Fruit fly (Drosophila melanogaster) whole organism, larva: Measurements from ENCODE around the gene CG6788.
"Not testable (repeated sequence)": the region's sequence is repeated elsewhere in the genome, so short reads cannot be mapped to it uniquely, and the experiment has no call there.

ENCODE experiments used
- noc ChIP-seq: fragments of 200-800 bp; sonication (Bioruptor generic); optimal IDR thresholded peaks from 3 replicates; lab custom pipeline; 2019; ENCODE audit warnings: missing biosample characterization, mild to moderate bottlenecking, missing genetic modification characterization, moderate library complexity

The CG6788 gene

DNA sequence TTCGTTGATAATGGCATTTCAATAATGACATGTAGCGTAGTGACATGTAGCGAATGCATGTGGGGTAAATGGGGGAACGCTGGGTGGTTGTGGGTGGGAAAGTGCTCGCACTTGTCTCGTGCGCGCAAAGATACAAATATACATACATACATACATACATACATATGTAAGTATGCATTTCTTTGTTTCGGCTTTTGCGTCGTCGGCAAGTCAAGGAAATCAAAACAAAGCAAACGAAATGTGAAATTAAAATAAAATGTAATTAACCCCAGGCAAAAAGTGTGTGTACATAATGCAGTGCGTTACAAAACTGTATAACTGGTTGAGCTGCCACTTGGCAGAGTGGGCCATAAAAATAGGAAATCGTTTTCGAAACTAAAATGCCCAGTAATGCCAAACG, 12.3 kb upstream of the CG6788 start:
- no peak for TF ChIP-seq noc (tag; lab: Kevin White, UChicago)

DNA sequence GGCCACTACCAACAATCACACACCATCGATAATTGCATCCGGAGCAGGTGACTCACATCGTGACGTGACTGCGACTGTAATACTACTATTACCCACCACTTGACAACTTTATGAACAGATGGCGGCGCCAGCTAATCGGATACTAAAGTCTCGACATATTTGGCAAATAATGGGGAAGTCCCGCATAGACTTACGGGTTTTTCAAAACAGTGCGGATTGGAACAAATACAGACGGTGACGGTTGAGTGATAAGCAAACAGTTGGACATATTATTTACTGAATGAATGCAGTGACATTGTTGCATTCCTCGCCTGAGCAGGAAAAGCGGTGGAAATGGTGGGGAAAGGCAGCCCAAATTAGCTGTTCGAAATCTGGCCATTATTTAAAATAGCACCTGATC, 11.5 kb upstream of the CG6788 start:
- TF ChIP-seq noc (tag; lab: Kevin White, UChicago): no peak

DNA sequence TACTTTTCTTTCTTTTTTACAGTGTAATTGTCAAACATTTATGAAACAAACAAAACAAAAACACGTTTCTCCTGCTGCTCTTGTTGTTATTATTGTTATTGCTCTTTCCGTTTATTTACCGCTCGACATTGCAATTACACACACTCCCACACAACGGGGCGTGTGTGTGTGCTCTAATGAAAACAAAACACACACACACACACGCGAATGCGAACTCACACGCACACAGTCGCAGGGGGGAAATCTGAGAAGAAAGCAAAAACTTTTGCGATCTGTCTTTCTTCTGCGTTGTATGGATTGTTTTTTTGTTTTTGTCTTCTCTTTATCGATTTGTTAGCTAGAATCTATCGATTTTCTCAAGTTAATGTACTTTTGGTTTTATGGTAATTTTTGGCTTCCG, 10.0 kb upstream of the CG6788 start:
- no peak for TF ChIP-seq noc (tag; lab: Kevin White, UChicago)

DNA sequence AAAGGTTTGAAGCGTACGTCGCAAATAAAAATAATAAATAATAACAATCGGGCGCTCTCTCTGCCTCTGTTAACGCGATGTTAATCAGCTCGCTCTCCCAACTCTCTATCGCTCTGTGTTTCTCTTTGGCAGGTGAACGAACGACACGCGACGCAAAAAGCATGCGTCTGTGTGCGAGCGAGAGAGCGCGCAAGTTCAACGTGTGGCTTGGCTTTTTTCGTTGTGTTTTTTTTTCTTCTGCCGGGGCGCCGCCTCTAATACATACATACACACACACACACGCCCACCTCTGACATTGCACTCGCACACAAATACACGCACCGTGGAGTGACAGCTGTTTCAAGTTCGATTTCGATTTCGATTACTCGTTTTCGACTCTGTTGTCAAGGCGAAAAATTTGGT, 9.3 kb upstream of the CG6788 start:
- no peak for TF ChIP-seq noc (tag; lab: Kevin White, UChicago)

dm6 chrX:17879211-17879897, 8.6 kb upstream of the CG6788 start:
- no peak for TF ChIP-seq noc (tag; lab: Kevin White, UChicago)

- peak; percentile 99 for TF ChIP-seq noc (tag; lab: Kevin White, UChicago)
Observed at dm6 chrX:17880269-17880889, 7.6 kb upstream of the CG6788 start.

DNA sequence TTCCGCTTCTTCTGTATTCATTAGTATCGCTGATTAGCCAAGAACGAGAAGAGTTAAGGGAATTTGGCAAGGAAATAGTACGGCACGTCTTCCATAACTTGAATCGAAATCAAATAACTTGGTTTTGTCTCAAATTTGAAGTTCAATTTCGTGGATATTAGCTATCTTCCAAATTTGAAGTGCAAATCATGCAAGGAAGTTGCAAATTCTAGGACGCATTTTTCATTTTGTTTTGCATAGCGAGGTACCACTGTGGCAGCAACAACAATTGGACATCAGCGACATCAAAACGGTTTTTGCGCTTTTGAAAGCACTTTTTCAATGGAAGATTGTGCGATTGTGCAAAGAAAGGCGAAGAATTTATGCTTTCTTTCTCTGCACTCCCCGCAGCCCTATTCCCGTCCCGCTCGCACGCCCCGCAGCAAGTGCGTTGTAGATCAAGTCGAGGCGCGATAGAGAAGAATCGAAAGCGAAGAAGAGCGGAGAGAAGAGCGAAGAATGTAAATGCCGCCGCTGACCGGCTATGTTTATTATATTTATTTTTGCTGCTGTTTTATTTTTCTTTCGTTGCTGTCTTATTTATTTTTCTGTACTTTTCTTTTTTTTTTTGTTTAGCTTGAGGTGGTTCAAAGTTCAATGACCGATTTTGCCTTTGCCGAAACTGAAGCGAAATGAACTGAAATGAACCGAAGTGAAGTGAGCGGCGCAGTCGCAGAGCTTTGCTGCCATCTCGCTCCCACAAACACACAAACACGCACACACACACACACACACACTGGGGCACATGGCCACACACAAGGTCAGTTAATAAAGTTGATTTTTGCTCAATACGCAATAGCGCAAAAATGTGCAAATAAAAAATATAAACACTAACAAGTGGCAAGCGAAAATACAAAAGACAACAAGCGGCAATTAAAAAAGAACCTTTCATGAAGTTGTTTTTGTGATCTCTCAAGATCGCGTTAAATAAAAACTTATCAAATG, 6.5 kb upstream of the CG6788 start:
- peak; percentile 91 for TF ChIP-seq noc (tag; lab: Kevin White, UChicago)

dm6 chrX:17882769-17883168, 5.2 kb upstream of the CG6788 start:
- no peak for TF ChIP-seq noc (tag; lab: Kevin White, UChicago)

DNA sequence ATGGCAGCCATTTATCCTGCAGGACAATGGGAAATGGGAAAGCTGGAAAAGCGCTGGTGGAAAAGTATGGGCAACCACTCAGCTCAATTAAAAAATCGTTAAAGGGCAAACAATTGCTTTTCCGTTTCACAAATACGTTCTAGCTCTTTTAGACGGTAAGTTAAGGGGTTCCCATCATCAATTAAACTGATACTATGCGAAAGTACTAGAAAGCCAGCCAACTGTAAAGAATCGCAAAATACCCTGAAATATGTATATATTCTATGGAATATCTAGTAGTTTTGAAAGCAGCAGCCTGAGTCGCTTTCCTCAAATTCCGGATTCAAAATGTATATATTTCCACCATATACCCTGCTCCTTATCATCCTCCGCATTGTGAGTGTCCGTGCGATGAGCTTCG, 4.6 kb upstream of the CG6788 start, which contains the start of gene CG12985:
Gene CG12985, plus strand, starts transcription at position 301 of the 400 bp plus-strand sequence.
- TF ChIP-seq noc (tag; lab: Kevin White, UChicago): no peak

DNA sequence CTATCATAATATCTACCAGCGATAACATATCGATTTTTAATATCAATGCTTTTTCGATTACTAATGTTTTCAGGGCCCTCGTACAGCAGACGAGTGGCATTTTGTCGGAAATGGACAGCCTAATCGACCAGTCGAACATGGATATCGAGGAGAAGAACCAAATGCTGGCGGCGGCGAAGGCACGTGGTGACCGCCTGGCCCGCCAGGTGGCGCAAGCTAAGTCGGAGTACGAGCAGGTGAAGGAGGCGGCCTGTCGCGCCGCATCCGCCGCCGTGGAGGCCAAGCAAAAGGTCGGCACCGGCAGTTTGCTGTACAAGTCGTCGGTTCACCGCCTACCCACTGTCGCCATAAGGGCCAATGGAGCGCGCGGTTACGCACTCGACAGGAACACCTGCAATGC, 3.4 kb upstream of the CG6788 start:
- no peak for TF ChIP-seq noc (tag; lab: Kevin White, UChicago)

DNA sequence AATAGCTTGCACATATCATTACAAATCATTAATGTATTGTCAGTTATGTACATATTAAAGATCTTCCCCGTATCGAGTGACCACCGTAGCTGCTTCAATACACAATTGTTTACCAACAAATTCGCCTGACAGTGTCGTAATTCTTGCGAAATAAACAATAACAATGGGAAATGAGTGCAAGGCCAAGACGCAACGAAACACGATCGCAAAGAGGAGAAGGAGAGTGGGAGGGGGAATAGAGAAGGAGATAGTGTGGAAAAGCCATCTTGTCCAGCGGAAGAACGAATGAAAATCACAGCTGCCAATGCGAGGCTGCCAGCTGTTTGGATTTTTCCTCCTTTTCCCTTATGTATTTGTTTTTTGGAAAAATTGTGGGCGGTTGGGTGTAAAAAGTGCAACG, 2.7 kb upstream of the CG6788 start:
- no peak for TF ChIP-seq noc (tag; lab: Kevin White, UChicago)

DNA sequence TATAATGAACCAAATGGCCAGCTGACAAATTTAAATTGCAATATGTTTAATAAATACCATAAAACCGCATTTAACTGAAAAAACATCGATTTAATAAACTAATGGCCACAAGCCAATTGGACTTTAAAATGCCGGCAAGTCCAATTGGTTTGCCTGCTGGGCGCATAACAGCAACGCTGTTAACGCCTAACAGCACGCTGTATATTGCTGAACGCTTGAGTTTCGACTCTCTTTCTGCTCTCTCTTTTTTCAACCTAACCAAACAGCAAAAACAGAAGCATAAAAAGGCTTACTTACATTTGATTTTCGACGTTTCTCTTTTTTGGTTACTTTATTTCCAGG, 1.9 kb upstream of the CG6788 start:
- TF ChIP-seq noc (tag; lab: Kevin White, UChicago): no peak

- no peak for TF ChIP-seq noc (tag; lab: Kevin White, UChicago)
Observed at dm6 chrX:17886449-17887207, 1.3 kb upstream of the CG6788 start.

DNA sequence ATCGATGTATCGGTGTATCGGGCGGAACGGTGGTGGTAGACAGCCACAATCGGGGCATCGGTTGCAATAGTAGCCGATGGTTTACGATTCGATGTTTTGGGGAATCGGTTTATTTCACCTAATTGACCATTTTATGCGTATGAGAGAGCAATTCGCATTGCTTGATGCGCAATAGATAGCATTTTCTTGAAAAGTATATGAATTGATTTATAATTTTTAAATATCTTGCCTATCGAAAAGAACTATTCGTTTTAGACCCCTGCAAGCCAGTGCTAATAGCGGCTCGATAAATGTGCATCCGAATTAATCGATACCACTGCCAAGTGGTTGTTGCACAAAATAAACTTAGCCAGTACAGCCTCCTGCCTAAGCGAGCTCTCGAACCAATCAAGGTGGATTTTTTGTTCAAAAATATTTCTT, 759 bp upstream of the CG6788 start, which contains the start of gene mnb:
Gene mnb, minus strand, starts transcription at position 15 of the 420 bp plus-strand sequence.
- TF ChIP-seq noc (tag; lab: Kevin White, UChicago): no peak

dm6 chrX:17889247-17889646, 1.3 kb downstream of the CG6788 start, which contains the start of gene Gss1:
Gss1 (plus strand) TSS chrX:17889547.
- TF ChIP-seq noc (tag; lab: Kevin White, UChicago): not testable (repeated sequence)
